Worm (Caenorhabditis elegans) whole organism, L2 larva: Measurements from ENCODE around the gene apc-10.
A peak's percentile ranks its signal among the peaks of the same experiment; 100 is the strongest.

Source experiments
- C34F6.9 ChIP-seq: fragments of 150-350 bp; optimal IDR thresholded peaks from 2 replicates; lab custom pipeline; 2014; ENCODE audit warnings: missing biosample characterization, missing genetic modification characterization
- F13H6.1 ChIP-seq: sonication (generic microtip); optimal IDR thresholded peaks from 2 replicates; lab custom pipeline; 2016; ENCODE audit warnings: missing genetic modification characterization, missing compliant biosample characterization
- R02D3.7 ChIP-seq: fragments of 150-350 bp; optimal IDR thresholded peaks from 2 replicates; lab custom pipeline; 2014; ENCODE audit warnings: missing biosample characterization, missing genetic modification characterization
- Y55F3AM.14 ChIP-seq: fragments of 200-800 bp; sonication (Bioruptor generic); optimal IDR thresholded peaks from 2 replicates; lab custom pipeline; 2018; ENCODE audit warnings: mild to moderate bottlenecking, missing genetic modification characterization, missing compliant biosample characterization
- ZK546.5 ChIP-seq: sonication (generic microtip); optimal IDR thresholded peaks from 2 replicates; lab custom pipeline; 2017; ENCODE audit warnings: missing biosample characterization, missing genetic modification characterization
- aly-2 ChIP-seq: fragments of 150-350 bp; optimal IDR thresholded peaks from 2 replicates; lab custom pipeline; 2014; ENCODE audit warnings: missing biosample characterization, missing genetic modification characterization
- ceh-16 ChIP-seq: fragments of 150-350 bp; optimal IDR thresholded peaks from 2 replicates; lab custom pipeline; 2014; ENCODE audit warnings: missing biosample characterization, missing genetic modification characterization
- crh-2 ChIP-seq: sonication (generic microtip); optimal IDR thresholded peaks from 2 replicates; lab custom pipeline; 2017; ENCODE audit warnings: missing biosample characterization, missing genetic modification characterization
- dmd-4 ChIP-seq: sonication (generic microtip); optimal IDR thresholded peaks from 2 replicates; lab custom pipeline; 2017; ENCODE audit warnings: missing biosample characterization, missing genetic modification characterization
- egl-27 ChIP-seq: sonication (generic microtip); optimal IDR thresholded peaks from 3 replicates; lab custom pipeline; 2017; ENCODE audit warnings: missing biosample characterization, missing genetic modification reagents, missing genetic modification characterization
- elt-1 ChIP-seq: fragments of 150-350 bp; optimal IDR thresholded peaks from 2 replicates; lab custom pipeline; 2014; ENCODE audit warnings: missing biosample characterization, missing genetic modification characterization
- elt-3 ChIP-seq: sonication (generic microtip); optimal IDR thresholded peaks from 2 replicates; lab custom pipeline; 2017; ENCODE audit warnings: missing biosample characterization, missing genetic modification characterization
- fos-1 ChIP-seq: fragments of 150-350 bp; optimal IDR thresholded peaks from 2 replicates; lab custom pipeline; 2014; ENCODE audit warnings: missing biosample characterization, missing genetic modification characterization
- gmeb-1 ChIP-seq: fragments of 150-350 bp; optimal IDR thresholded peaks from 2 replicates; lab custom pipeline; 2014; ENCODE audit warnings: missing biosample characterization, missing genetic modification characterization
- lin-11 ChIP-seq: fragments of 150-350 bp; sonication (generic microtip); optimal IDR thresholded peaks from 2 replicates; lab custom pipeline; 2014; ENCODE audit warnings: missing biosample characterization, missing genetic modification characterization, inconsistent platforms, mixed read lengths
- lin-13 ChIP-seq: fragments of 150-350 bp; optimal IDR thresholded peaks from 2 replicates; lab custom pipeline; 2014; ENCODE audit warnings: missing biosample characterization, missing genetic modification reagents, missing genetic modification characterization
- lsy-2 ChIP-seq, 2 experiments: fragments of 150-350 bp in 1 of 2; sonication (generic microtip) in 1 of 2; optimal IDR thresholded peaks; 2 replicates each; lab custom pipeline; 2014 to 2017; ENCODE audit warnings: missing biosample characterization in 2 of 2, missing genetic modification characterization in 2 of 2
- mab-5 ChIP-seq: fragments of 150-350 bp; optimal IDR thresholded peaks from 2 replicates; lab custom pipeline; 2014; ENCODE audit warnings: missing biosample characterization, missing genetic modification characterization
- mdl-1 ChIP-seq, 2 experiments: fragments of 150-350 bp in 1 of 2; sonication (generic microtip) in 1 of 2; optimal IDR thresholded peaks; 2 replicates each; lab custom pipeline; 2017; ENCODE audit warnings: missing biosample characterization in 2 of 2, missing genetic modification characterization in 2 of 2
- nhr-12 ChIP-seq: fragments of 150-350 bp; optimal IDR thresholded peaks from 2 replicates; lab custom pipeline; 2014; ENCODE audit warnings: missing biosample characterization, missing genetic modification characterization
- nhr-129 ChIP-seq: fragments of 150-350 bp; optimal IDR thresholded peaks from 2 replicates; lab custom pipeline; 2014; ENCODE audit warnings: missing biosample characterization, missing genetic modification characterization
- nhr-21 ChIP-seq: fragments of 150-350 bp; optimal IDR thresholded peaks from 2 replicates; lab custom pipeline; 2014; ENCODE audit warnings: missing biosample characterization, missing genetic modification characterization
- nhr-23 ChIP-seq: fragments of 150-350 bp; optimal IDR thresholded peaks from 2 replicates; lab custom pipeline; 2014; ENCODE audit warnings: missing biosample characterization, missing genetic modification reagents, missing genetic modification characterization
- nhr-237 ChIP-seq: fragments of 150-350 bp; optimal IDR thresholded peaks from 2 replicates; lab custom pipeline; 2014; ENCODE audit warnings: missing biosample characterization, missing genetic modification characterization
- sem-4 ChIP-seq: fragments of 150-350 bp; optimal IDR thresholded peaks from 2 replicates; lab custom pipeline; 2014; ENCODE audit warnings: missing biosample characterization, missing genetic modification reagents, missing genetic modification characterization
- skn-1 ChIP-seq: sonication (generic microtip); optimal IDR thresholded peaks from 2 replicates; lab custom pipeline; 2017; ENCODE audit warnings: missing biosample characterization, missing genetic modification characterization
- sma-3 ChIP-seq: sonication (generic microtip); optimal IDR thresholded peaks from 2 replicates; lab custom pipeline; 2016; ENCODE audit warnings: missing genetic modification reagents, missing genetic modification characterization, missing compliant biosample characterization
- sma-9 ChIP-seq, 2 experiments: fragments of 150-350 bp in 1 of 2; sonication (generic microtip) in 1 of 2; optimal IDR thresholded peaks; 2 replicates each; lab custom pipeline; 2014 to 2016; ENCODE audit warnings: missing genetic modification characterization in 2 of 2, mild to moderate bottlenecking in 1 of 2, missing biosample characterization in 1 of 2, missing compliant biosample characterization in 1 of 2, missing genetic modification reagents in 1 of 2, moderate library complexity in 1 of 2
- snpc-4 ChIP-seq: fragments of 150-350 bp; optimal IDR thresholded peaks from 2 replicates; lab custom pipeline; 2014; ENCODE audit warnings: missing biosample characterization, missing genetic modification characterization
- unc-39 ChIP-seq: fragments of 150-350 bp; optimal IDR thresholded peaks from 2 replicates; lab custom pipeline; 2014; ENCODE audit warnings: missing biosample characterization, missing genetic modification characterization
- ztf-4 ChIP-seq: fragments of 150-350 bp; optimal IDR thresholded peaks from 2 replicates; lab custom pipeline; 2014; ENCODE audit warnings: missing biosample characterization, missing genetic modification characterization

apc-10 gene

ce11 chrV:10460685-10461084, 34.5 kb upstream of the apc-10 start:
- no peak for TF ChIP-seq gmeb-1 (tag; lab: Kevin White, UChicago)
- peak; percentile 17 for TF ChIP-seq sma-9 (GFP tag; optimal IDR thresholded peaks at IDR 0.05; lab: Kevin White, UChicago)
- TF ChIP-seq sma-9 (tag; optimal IDR thresholded peaks at IDR 0.05; lab: Kevin White, UChicago) = no peak
- TF ChIP-seq sma-3 (GFP tag; lab: Kevin White, UChicago) = peak; percentile 10
- TF ChIP-seq nhr-21 (tag; lab: Kevin White, UChicago) = peak; percentile 25
- TF ChIP-seq ceh-16 (tag; lab: Kevin White, UChicago) = no peak
- peak; percentile 2 for TF ChIP-seq fos-1
- no peak for TF ChIP-seq nhr-23 (tag; lab: Kevin White, UChicago)

DNA sequence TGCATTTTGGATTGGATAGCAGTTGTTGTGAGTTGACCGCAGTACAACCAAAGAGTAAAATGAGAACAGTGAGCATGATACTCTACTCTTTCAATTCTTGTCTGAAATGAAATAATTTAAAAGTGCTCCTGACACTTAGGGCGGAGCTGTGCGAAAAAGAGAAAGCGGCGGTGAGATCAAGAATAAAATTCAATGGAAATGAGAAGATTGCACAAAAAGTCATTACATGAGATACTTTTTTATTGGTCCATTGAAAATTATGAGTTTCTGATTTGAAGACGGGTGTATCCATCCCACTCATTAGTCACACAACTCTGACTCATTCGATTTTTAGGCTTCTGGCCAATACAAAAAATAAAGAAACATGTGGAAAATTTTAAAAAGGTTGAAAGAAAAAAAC, 31.1 kb upstream of the apc-10 start, which contains the start of gene F22E12.1:
TSS of gene F22E12.1 (minus strand) at position 101 of the 400 bp plus-strand sequence.
- TF ChIP-seq skn-1 (no peak), mdl-1 (tag; optimal IDR thresholded peaks at IDR 0.05; lab: Kevin White, UChicago) (no peak), sem-4 (no peak), crh-2 (tag; lab: Kevin White, UChicago) (no peak), R02D3.7 (tag; lab: Kevin White, UChicago) (no peak), Y55F3AM.14 (no peak), nhr-12 (tag; lab: Kevin White, UChicago) (no peak), F13H6.1 (tag; lab: Kevin White, UChicago) (no peak), nhr-21 (tag; lab: Kevin White, UChicago) (no peak), nhr-237 (tag; lab: Kevin White, UChicago) (no peak), ceh-16 (tag; lab: Kevin White, UChicago) (no peak), nhr-23 (tag; lab: Kevin White, UChicago) (no peak), elt-3 (no peak)

DNA sequence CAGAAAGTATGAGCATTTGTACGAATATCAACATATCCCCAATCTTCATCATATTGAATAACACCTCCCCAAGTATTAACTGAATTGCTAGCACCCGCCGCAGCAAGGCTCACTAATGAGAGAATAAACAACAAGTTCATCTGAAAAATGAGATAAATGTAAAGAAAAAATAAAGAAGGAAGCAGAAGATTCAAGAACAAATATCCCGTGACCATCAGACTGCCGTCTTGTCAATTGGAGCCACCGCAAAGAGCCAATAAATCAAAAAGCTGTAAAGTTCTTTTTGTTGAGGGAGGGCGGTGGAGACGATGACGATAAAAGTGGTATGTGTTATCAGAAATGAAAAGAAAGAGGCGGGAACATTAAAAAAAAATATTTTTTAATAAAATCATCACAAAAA, 27.3 kb upstream of the apc-10 start, which contains the start of gene Y32F6A.5:
TSS of gene Y32F6A.5 (minus strand) at position 140 of the 400 bp plus-strand sequence.
- TF ChIP-seq lin-11 (tag; lab: Kevin White, UChicago) (no peak), C34F6.9 (tag; lab: Kevin White, UChicago) (peak; percentile 26), aly-2 (tag; lab: Kevin White, UChicago) (no peak), ztf-4 (tag; lab: Kevin White, UChicago) (no peak), mab-5 (tag; lab: Kevin White, UChicago) (no peak), egl-27 (tag; lab: Kevin White, UChicago) (no peak), ceh-16 (tag; lab: Kevin White, UChicago) (no peak), Y55F3AM.14 (no peak), lsy-2 (tag; optimal IDR thresholded peaks at IDR 0.05; lab: Kevin White, UChicago) (no peak), elt-3 (no peak), sma-9 (GFP tag; optimal IDR thresholded peaks at IDR 0.05; lab: Kevin White, UChicago) (peak; percentile 11), sma-9 (tag; optimal IDR thresholded peaks at IDR 0.05; lab: Kevin White, UChicago) (no peak), dmd-4 (tag; lab: Kevin White, UChicago) (no peak)

ce11 chrV:10441135-10442024, 15.2 kb upstream of the apc-10 start, which contains the start of gene pap-1:
Gene pap-1, plus strand, starts transcription at chrV:10441974.
- TF ChIP-seq nhr-237 (tag; lab: Kevin White, UChicago) (no peak), sma-9 (GFP tag; optimal IDR thresholded peaks at IDR 0.05; lab: Kevin White, UChicago) (peak; percentile 16), sma-9 (tag; optimal IDR thresholded peaks at IDR 0.05; lab: Kevin White, UChicago) (no peak), nhr-129 (tag; lab: Kevin White, UChicago) (peak; percentile 62), nhr-23 (tag; lab: Kevin White, UChicago) (no peak), ztf-4 (tag; lab: Kevin White, UChicago) (no peak), mab-5 (tag; lab: Kevin White, UChicago) (no peak), fos-1 (peak; percentile 3), sma-3 (GFP tag; lab: Kevin White, UChicago) (no peak), snpc-4 (tag; lab: Kevin White, UChicago) (no peak), mdl-1 (tag; optimal IDR thresholded peaks at IDR 0.05; lab: Kevin White, UChicago) (peak in 1 of 2 experiments; percentile 27), elt-1 (tag; lab: Kevin White, UChicago) (no peak), unc-39 (tag; lab: Kevin White, UChicago) (no peak), C34F6.9 (tag; lab: Kevin White, UChicago) (peak; percentile 50), crh-2 (tag; lab: Kevin White, UChicago) (no peak), lsy-2 (tag; optimal IDR thresholded peaks at IDR 0.05; lab: Kevin White, UChicago) (peak in 1 of 2 experiments; percentile 39), lin-13 (no peak), ZK546.5 (tag; lab: Kevin White, UChicago) (no peak), lin-11 (tag; lab: Kevin White, UChicago) (no peak)
- TF ChIP-seq, all 48 proteins: peak for 6
